Fruit fly (Drosophila melanogaster) whole organism, prepupa: Measurements from ENCODE around the gene yellow-h.

Experiments used
- CG15336 ChIP-seq: fragments of 200-800 bp; sonication (Bioruptor generic); IDR thresholded peaks from 2 replicates; pipeline ENCODE4 v1.3.6; 2022; ENCODE audit warnings: missing biosample characterization, missing genetic modification characterization
- CG34406 ChIP-seq: fragments of 200-800 bp; sonication (Bioruptor generic); optimal IDR thresholded peaks from 3 replicates; lab custom pipeline; 2016; ENCODE audit warnings: missing biosample characterization, missing genetic modification characterization
- CG6854 ChIP-seq: fragments of 200-800 bp; sonication (Bioruptor generic); optimal IDR thresholded peaks from 2 replicates; lab custom pipeline; 2017; ENCODE audit warnings: missing biosample characterization, mild to moderate bottlenecking, missing genetic modification characterization
- CG8632 ChIP-seq: fragments of 200-800 bp; sonication (Bioruptor generic); optimal IDR thresholded peaks from 3 replicates; lab custom pipeline; 2016; ENCODE audit warnings: missing biosample characterization, missing genetic modification characterization
- Eip75B ChIP-seq: fragments of 200-800 bp; sonication (Bioruptor generic); optimal IDR thresholded peaks from 3 replicates; lab custom pipeline; 2016; ENCODE audit warnings: missing biosample characterization, missing genetic modification characterization
- Hr39 ChIP-seq: fragments of 200-800 bp; sonication (Bioruptor generic); optimal IDR thresholded peaks from 2 replicates; lab custom pipeline; 2016; ENCODE audit warnings: missing biosample characterization, missing genetic modification characterization
- salr ChIP-seq, 2 experiments: fragments of 200-800 bp; sonication (Bioruptor generic); optimal IDR thresholded peaks; 3 replicates each; lab custom pipeline; 2016 to 2018; ENCODE audit warnings: missing biosample characterization in 2 of 2, missing genetic modification characterization in 2 of 2, mild to moderate bottlenecking in 1 of 2

dm6 chr4:205671-206252 lies 22.0 kb upstream of the yellow-h start, which contains the start of gene CG31998:
- TF ChIP-seq CG6854 (GFP tag; lab: Kevin White, UChicago) (no peak), Eip75B (GFP tag; lab: Kevin White, UChicago) (no peak), salr (GFP tag; optimal IDR thresholded peaks at IDR 0.05; lab: Kevin White, UChicago) (no peak), CG15336 (GFP tag; lab: Robert Waterston, UW) (no peak), Hr39 (GFP tag; lab: Kevin White, UChicago) (no peak), CG34406 (GFP tag; lab: Kevin White, UChicago) (no peak), CG8632 (GFP tag; lab: Kevin White, UChicago) (no peak)
